Fruit fly (Drosophila melanogaster) whole organism, prepupa: Measurements from ENCODE around the gene et.

Experiments
- CG11294 ChIP-seq: fragments of 200-800 bp; sonication (Bioruptor generic); IDR thresholded peaks from 2 replicates; pipeline ENCODE4 v1.3.6; 2022; ENCODE audit warnings: missing biosample characterization, missing genetic modification characterization
- CG11762 ChIP-seq: fragments of 200-800 bp; sonication (Bioruptor generic); optimal IDR thresholded peaks from 3 replicates; lab custom pipeline; 2016; ENCODE audit warnings: missing biosample characterization, missing genetic modification characterization; ENCODE audit not compliant: insufficient read depth
- CG11902 ChIP-seq: fragments of 200-800 bp; sonication (Bioruptor generic); optimal IDR thresholded peaks from 3 replicates; lab custom pipeline; 2016; ENCODE audit warnings: missing biosample characterization, missing genetic modification characterization
- CG15336 ChIP-seq: fragments of 200-800 bp; sonication (Bioruptor generic); IDR thresholded peaks from 2 replicates; pipeline ENCODE4 v1.3.6; 2022; ENCODE audit warnings: missing biosample characterization, missing genetic modification characterization
- CG1621 ChIP-seq: fragments of 200-800 bp; sonication (Bioruptor generic); optimal IDR thresholded peaks from 3 replicates; lab custom pipeline; 2018; ENCODE audit warnings: missing biosample characterization, mild to moderate bottlenecking, missing genetic modification characterization
- CG3032 ChIP-seq: fragments of 200-800 bp; optimal IDR thresholded peaks from 2 replicates; lab custom pipeline; 2019; ENCODE audit warnings: missing biosample characterization, mild to moderate bottlenecking, missing genetic modification characterization, moderate library complexity
- CG31627 ChIP-seq: fragments of 200-800 bp; sonication (Bioruptor generic); optimal IDR thresholded peaks from 3 replicates; lab custom pipeline; 2016; ENCODE audit warnings: missing biosample characterization, missing genetic modification characterization
- CG34406 ChIP-seq: fragments of 200-800 bp; sonication (Bioruptor generic); optimal IDR thresholded peaks from 3 replicates; lab custom pipeline; 2016; ENCODE audit warnings: missing biosample characterization, missing genetic modification characterization
- CG4318 ChIP-seq: fragments of 200-800 bp; sonication (Bioruptor generic); optimal IDR thresholded peaks from 3 replicates; lab custom pipeline; 2017; ENCODE audit warnings: missing biosample characterization, mild to moderate bottlenecking, missing genetic modification characterization
- CG6163 ChIP-seq: fragments of 200-800 bp; sonication (Bioruptor generic); IDR thresholded peaks from 3 replicates; pipeline ENCODE4 v1.3.6; 2022; ENCODE audit warnings: missing biosample characterization, missing genetic modification characterization
- CG6276 ChIP-seq: fragments of 200-800 bp; sonication (Bioruptor generic); optimal IDR thresholded peaks from 2 replicates; lab custom pipeline; 2017; ENCODE audit warnings: missing biosample characterization, mild to moderate bottlenecking, missing genetic modification characterization
- CG6792 ChIP-seq: fragments of 200-800 bp; sonication (Bioruptor generic); optimal IDR thresholded peaks from 3 replicates; lab custom pipeline; 2016; ENCODE audit warnings: missing biosample characterization, missing genetic modification characterization
- CG6808 ChIP-seq: fragments of 200-800 bp; sonication (Bioruptor generic); optimal IDR thresholded peaks from 3 replicates; lab custom pipeline; 2017; ENCODE audit warnings: missing biosample characterization, missing genetic modification characterization, mild to moderate bottlenecking, moderate library complexity, missing genetic modification reagents
- CG8119 ChIP-seq: fragments of 200-800 bp; sonication (Bioruptor generic); IDR thresholded peaks from 3 replicates; pipeline ENCODE4 v1.3.6; 2022; ENCODE audit warnings: missing biosample characterization, missing genetic modification characterization
- CG8319 ChIP-seq: fragments of 200-800 bp; sonication (Bioruptor generic); optimal IDR thresholded peaks from 3 replicates; lab custom pipeline; 2016; ENCODE audit warnings: missing biosample characterization, missing genetic modification characterization
- Eip78C ChIP-seq: fragments of 200-800 bp; sonication (Bioruptor generic); peaks from one replicate; lab custom pipeline; 2016; ENCODE audit warnings: missing biosample characterization, missing genetic modification characterization
- Eip93F ChIP-seq: fragments of 200-800 bp; sonication (Bioruptor generic); optimal IDR thresholded peaks from 2 replicates; lab custom pipeline; 2016; ENCODE audit warnings: missing biosample characterization, mild to moderate bottlenecking, missing genetic modification characterization
- Ets21C ChIP-seq: fragments of 200-800 bp; sonication (Bioruptor generic); optimal IDR thresholded peaks from 3 replicates; lab custom pipeline; 2016; ENCODE audit warnings: missing biosample characterization, missing genetic modification characterization
- Gug ChIP-seq: fragments of 200-800 bp; sonication (Bioruptor generic); IDR thresholded peaks from 2 replicates; pipeline ENCODE4 v1.3.6; 2022; ENCODE audit warnings: missing biosample characterization, missing genetic modification characterization
- Hr4 ChIP-seq: fragments of 200-800 bp; sonication (Bioruptor generic); optimal IDR thresholded peaks from 3 replicates; lab custom pipeline; 2016; ENCODE audit warnings: missing biosample characterization, missing genetic modification characterization
- Lpt ChIP-seq: fragments of 200-800 bp; sonication (Bioruptor generic); optimal IDR thresholded peaks from 3 replicates; lab custom pipeline; 2016; ENCODE audit warnings: missing biosample characterization, missing genetic modification characterization
- Met ChIP-seq: fragments of 200-800 bp; sonication (Bioruptor generic); optimal IDR thresholded peaks from 3 replicates; lab custom pipeline; 2016; ENCODE audit warnings: missing biosample characterization, missing genetic modification characterization
- Smox ChIP-seq: fragments of 200-800 bp; sonication (Bioruptor generic); optimal IDR thresholded peaks from 3 replicates; lab custom pipeline; 2016; ENCODE audit warnings: missing biosample characterization, missing genetic modification characterization
- Sox102F ChIP-seq: fragments of 200-800 bp; sonication (Bioruptor generic); optimal IDR thresholded peaks from 2 replicates; lab custom pipeline; 2016; ENCODE audit warnings: missing biosample characterization, mild to moderate bottlenecking, missing genetic modification characterization
- Sox14 ChIP-seq: fragments of 200-800 bp; sonication (Bioruptor generic); optimal IDR thresholded peaks from 3 replicates; lab custom pipeline; 2016; ENCODE audit warnings: missing biosample characterization, missing genetic modification characterization
- Sox15 ChIP-seq: fragments of 200-800 bp; sonication (Bioruptor generic); optimal IDR thresholded peaks from 3 replicates; lab custom pipeline; 2016; ENCODE audit warnings: missing biosample characterization, missing genetic modification characterization
- achi ChIP-seq: fragments of 200-800 bp; sonication (Bioruptor generic); optimal IDR thresholded peaks from 3 replicates; lab custom pipeline; 2016; ENCODE audit warnings: missing biosample characterization, missing genetic modification characterization
- acj6 ChIP-seq: fragments of 200-800 bp; sonication (Bioruptor generic); optimal IDR thresholded peaks from 3 replicates; lab custom pipeline; 2016; ENCODE audit warnings: missing biosample characterization, missing genetic modification characterization
- cyc ChIP-seq: fragments of 200-800 bp; sonication (Bioruptor generic); optimal IDR thresholded peaks from 3 replicates; lab custom pipeline; 2016; ENCODE audit warnings: missing biosample characterization, missing genetic modification characterization
- dsx ChIP-seq: fragments of 200-800 bp; optimal IDR thresholded peaks from 3 replicates; lab custom pipeline; 2019; ENCODE audit warnings: missing biosample characterization, mild to moderate bottlenecking, missing genetic modification characterization, moderate library complexity; ENCODE audit not compliant: poor library complexity, severe bottlenecking
- eg ChIP-seq: fragments of 200-800 bp; sonication (Bioruptor generic); IDR thresholded peaks from 3 replicates; pipeline ENCODE4 v1.3.6; 2022; ENCODE audit warnings: missing biosample characterization, missing genetic modification characterization
- fd59A ChIP-seq: fragments of 200-800 bp; sonication (Bioruptor generic); optimal IDR thresholded peaks from 2 replicates; lab custom pipeline; 2017; ENCODE audit warnings: missing biosample characterization, mild to moderate bottlenecking, missing genetic modification characterization, missing genetic modification reagents
- fkh ChIP-seq: fragments of 200-800 bp; sonication (Bioruptor generic); optimal IDR thresholded peaks from 3 replicates; lab custom pipeline; 2017; ENCODE audit warnings: missing biosample characterization, mild to moderate bottlenecking, missing genetic modification characterization, moderate library complexity
- net ChIP-seq: fragments of 200-800 bp; sonication (Bioruptor generic); optimal IDR thresholded peaks from 3 replicates; lab custom pipeline; 2016; ENCODE audit warnings: missing biosample characterization, missing genetic modification characterization
- pdm3 ChIP-seq: fragments of 200-800 bp; sonication (Bioruptor generic); optimal IDR thresholded peaks from 3 replicates; lab custom pipeline; 2016; ENCODE audit warnings: missing biosample characterization, missing genetic modification characterization
- spab ChIP-seq: fragments of 200-800 bp; sonication (Bioruptor generic); optimal IDR thresholded peaks from 2 replicates; lab custom pipeline; 2017; ENCODE audit warnings: missing biosample characterization, mild to moderate bottlenecking, missing genetic modification characterization, missing genetic modification reagents
- ss ChIP-seq, 2 experiments: fragments of 200-800 bp; sonication (Bioruptor generic); optimal IDR thresholded peaks; 2 replicates in 1 of 2; 3 replicates in 1 of 2; lab custom pipeline; 2017 to 2018; ENCODE audit warnings: mild to moderate bottlenecking in 2 of 2, missing biosample characterization in 2 of 2, missing genetic modification characterization in 2 of 2, moderate library complexity in 1 of 2
- svp ChIP-seq: fragments of 200-800 bp; sonication (Bioruptor generic); peaks from one replicate; lab custom pipeline; 2016; ENCODE audit warnings: missing biosample characterization, missing genetic modification characterization
- vri ChIP-seq: fragments of 200-800 bp; sonication (Bioruptor generic); optimal IDR thresholded peaks from 3 replicates; lab custom pipeline; 2016; ENCODE audit warnings: missing biosample characterization, mild to moderate bottlenecking, missing genetic modification characterization

Gene et

DNA sequence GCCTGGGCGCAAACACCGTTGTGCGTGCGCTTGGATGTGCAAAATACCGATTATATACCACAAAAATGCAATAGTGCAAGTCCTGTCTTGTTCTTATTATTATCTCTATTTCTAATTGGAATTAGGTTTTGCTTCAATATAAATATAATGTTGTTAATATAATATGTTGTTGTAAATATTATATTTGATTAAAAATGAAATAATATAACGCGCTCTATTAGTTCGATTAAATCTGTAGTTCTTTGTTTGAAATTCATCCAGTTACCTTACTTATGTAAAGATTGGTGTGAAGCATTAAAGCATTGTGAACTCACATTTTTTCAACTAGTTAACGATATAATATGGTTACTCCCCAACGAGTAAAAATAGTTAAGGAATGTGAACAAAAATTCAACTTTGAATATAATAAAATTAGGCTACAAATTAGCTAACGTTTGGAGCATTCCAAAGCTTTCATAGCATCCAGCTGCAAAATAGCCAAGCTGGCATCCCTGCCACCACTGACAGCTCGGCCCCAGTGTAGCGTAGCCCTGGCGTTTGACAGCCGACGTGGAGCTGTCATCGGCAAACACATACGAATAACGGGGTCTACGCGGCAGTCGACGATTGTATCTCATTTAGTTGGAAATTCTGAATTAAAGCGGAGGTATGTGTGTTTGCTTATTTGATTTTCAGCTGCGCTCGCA is 32.7 kb downstream of the et start, which contains the start of the genes CG12237 and Sec61gamma:
Gene CG12237 (minus strand): TSS at position 51 of the 686 bp plus-strand sequence.
Gene Sec61gamma (plus strand): TSS at position 509 of the 686 bp plus-strand sequence.
- TF ChIP-seq CG3032 (tag; lab: Kevin White, UChicago) (no peak), CG11294 (GFP tag; lab: Robert Waterston, UW) (no peak), CG6163 (GFP tag; lab: Robert Waterston, UW) (peak; percentile 34; the same call in 1 of the 3 replicates), eg (0 out of 3 replicates have a peak, but pooled peaks have one; percentile 8), CG31627 (peak; percentile 21), Eip78C (peak; percentile 68), Sox14 (GFP tag; lab: Kevin White, UChicago) (peak; percentile 61), achi (peak; percentile 100), CG1621 (peak; percentile 3)

DNA sequence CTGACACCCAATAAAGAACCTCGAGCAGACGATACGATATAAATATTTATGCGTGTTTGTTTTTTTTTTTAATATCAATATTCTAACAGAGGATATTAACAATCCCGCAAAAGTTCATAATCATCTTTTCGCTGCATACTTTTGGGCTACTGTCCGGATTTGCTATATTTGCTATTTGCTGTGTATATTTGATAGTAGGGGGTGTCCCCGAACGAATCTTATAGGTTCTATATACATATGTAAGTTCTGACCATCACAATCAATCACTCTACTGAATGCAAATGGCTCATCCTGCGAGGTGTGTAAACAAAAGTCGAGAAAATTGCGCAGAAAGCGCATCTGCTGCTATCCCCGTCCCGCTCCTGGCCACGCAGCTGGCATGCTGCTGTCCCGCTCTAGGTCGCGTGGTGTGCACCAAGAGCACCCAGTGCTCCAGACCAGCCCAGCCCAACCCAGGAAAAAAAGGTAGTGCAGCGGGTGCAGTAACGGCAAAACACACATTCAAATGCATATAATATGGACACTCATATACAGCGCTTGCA is 34.9 kb downstream of the et start:
- TF ChIP-seq Eip78C, result peak; percentile 68
- TF ChIP-seq ss (GFP tag; optimal IDR thresholded peaks at IDR 0.05; lab: Kevin White, UChicago), result peak in 1 of 2 experiments; percentile 20
- no peak for TF ChIP-seq pdm3
- TF ChIP-seq, all 60 proteins: peak for 2

DNA sequence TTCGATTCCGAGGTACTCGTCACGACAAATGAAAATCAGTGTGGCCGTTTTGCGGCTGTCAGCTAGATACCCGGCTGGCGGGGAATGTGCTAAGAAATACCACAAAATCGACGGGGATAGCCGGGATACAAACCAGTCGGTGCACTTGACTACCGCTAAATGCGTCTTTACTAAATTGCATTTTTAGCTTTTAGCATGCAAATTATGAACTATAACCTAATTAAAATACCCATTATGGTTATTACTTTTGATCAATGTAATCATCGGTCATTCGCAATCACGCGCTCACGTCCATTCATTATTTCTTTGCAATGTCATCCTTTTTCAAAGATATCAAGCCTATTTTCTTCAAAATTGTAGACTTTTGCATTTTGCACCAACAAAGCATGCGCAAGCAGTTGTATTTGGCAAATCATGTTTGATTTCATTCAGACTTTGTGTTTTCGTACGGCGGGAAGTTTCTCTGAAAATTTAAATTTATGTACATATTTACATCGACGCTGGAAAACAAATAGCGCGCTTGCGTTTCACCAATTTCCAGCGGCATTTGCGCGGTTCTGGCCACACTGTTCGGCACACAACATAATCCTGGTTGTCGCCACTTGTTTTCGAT is 37.3 kb downstream of the et start, which contains the start of gene Rcd-1:
Gene Rcd-1 (plus strand): TSS at position 440 of the 613 bp plus-strand sequence.
- TF ChIP-seq Lpt (GFP tag; lab: Kevin White, UChicago) (no peak), CG8319 (GFP tag; lab: Kevin White, UChicago) (no peak), Hr4 (GFP tag; lab: Kevin White, UChicago) (no peak), CG11294 (GFP tag; lab: Robert Waterston, UW) (no peak), dsx (GFP tag; lab: Kevin White, UChicago) (no peak), Eip93F (GFP tag; lab: Kevin White, UChicago) (no peak), CG34406 (GFP tag; lab: Kevin White, UChicago) (no peak), fkh (GFP tag; lab: Kevin White, UChicago) (peak; percentile 90), Sox102F (GFP tag; lab: Kevin White, UChicago) (no peak), ss (GFP tag; optimal IDR thresholded peaks at IDR 0.05; lab: Kevin White, UChicago) (peak in 1 of 2 experiments; percentile 12), Sox15 (GFP tag; lab: Kevin White, UChicago) (no peak), CG6792 (no peak), CG31627 (no peak), net (GFP tag; lab: Kevin White, UChicago) (no peak), CG6808 (GFP tag; lab: Kevin White, UChicago) (no peak), Gug (GFP tag; lab: Robert Waterston, UW) (no peak), eg (no peak), CG11902 (GFP tag; lab: Kevin White, UChicago) (no peak), vri (GFP tag; lab: Kevin White, UChicago) (no peak), CG11762 (no peak), Eip78C (peak; percentile 68)

DNA sequence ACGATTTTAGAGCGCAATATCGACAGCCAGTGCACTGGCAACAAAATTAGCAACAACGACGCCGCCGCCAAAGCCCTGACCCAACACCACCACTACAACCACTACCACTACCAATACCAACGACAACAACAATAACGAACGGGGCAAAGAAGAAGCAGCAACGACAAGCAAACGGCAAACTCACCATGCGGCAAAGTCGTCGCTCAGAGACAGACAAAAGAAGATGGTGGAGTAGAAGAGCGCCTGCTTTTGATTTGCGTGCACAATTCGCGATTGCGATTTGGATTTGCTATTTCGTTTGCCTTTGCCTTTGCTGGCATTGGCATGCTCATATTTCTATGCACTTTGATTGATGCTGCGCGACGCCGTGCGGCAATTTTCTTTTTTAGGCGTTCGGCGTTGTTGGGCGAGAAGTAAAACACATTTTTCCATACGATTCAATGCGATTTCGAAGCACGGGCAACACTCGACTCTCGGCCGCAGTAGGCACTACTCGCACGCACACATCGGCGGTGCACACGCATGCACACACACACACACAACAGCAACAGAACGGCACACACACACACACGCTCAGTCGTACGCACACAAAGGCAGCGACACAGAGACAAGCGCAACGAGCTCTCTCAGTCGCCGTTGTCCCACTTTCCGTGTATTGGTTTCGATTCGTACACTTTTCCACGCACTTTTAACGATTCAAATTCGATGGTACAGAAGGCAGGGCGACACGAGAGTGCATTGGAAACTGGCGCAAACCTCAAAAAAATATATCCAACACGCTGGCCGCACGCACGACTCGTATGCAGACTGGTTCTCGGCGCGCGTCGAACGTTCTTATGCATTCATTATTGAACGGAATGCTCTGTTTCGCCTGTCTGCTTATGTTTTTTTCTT is 38.0 kb downstream of the et start:
- TF ChIP-seq acj6 (no peak), CG6276 (no peak), ss (GFP tag; optimal IDR thresholded peaks at IDR 0.05; lab: Kevin White, UChicago) (peak in 1 of 2 experiments; percentile 1), CG4318 (GFP tag; lab: Kevin White, UChicago) (no peak), Ets21C (no peak), Met (no peak), CG11902 (GFP tag; lab: Kevin White, UChicago) (no peak), fd59A (no peak), pdm3 (no peak), CG34406 (GFP tag; lab: Kevin White, UChicago) (no peak), CG1621 (no peak), Eip93F (GFP tag; lab: Kevin White, UChicago) (no peak), CG15336 (GFP tag; lab: Robert Waterston, UW) (no peak), svp (GFP tag; lab: Kevin White, UChicago) (no peak), spab (GFP tag; lab: Kevin White, UChicago) (no peak), Eip78C (peak; percentile 59), cyc (no peak), fkh (GFP tag; lab: Kevin White, UChicago) (no peak), CG6163 (GFP tag; lab: Robert Waterston, UW) (peak; percentile 16; the same call in 1 of the 3 replicates), CG8119 (GFP tag; lab: Robert Waterston, UW) (0 out of 3 replicates have a peak, but pooled peaks have one; percentile 18), CG31627 (no peak), Sox102F (GFP tag; lab: Kevin White, UChicago) (no peak), Smox (GFP tag; lab: Kevin White, UChicago) (no peak), Sox15 (GFP tag; lab: Kevin White, UChicago) (no peak)
